Worm (Caenorhabditis elegans): ENCODE data around the gene C44B11.4.

Gene C44B11.4

DNA sequence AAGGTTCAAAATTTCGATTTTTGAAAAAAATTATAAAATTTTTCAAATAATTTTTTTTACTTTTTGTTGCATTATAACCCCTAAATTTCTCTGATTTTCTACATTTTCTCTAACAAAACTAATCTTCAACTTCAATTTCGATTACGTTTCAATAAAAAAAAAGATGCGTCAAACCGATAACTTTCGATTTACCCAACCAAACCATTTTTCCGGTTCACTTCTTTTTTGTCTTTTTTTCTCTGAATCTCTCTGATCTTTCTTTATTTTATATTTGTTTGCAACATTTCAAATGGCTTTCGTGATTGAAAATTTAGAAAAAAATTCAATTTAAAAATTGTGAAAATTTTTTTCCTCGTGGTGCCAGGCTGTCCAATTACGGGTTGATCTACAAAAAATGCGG, 19.9 kb upstream of the C44B11.4 start:
- TF ChIP-seq him-1 (tag; optimal IDR thresholded peaks at IDR 0.05) = no peak
- no peak for TF ChIP-seq W03F9.2 (tag; optimal IDR thresholded peaks at IDR 0.05)
- TF ChIP-seq dao-5 (tag; optimal IDR thresholded peaks at IDR 0.05) = no peak

DNA sequence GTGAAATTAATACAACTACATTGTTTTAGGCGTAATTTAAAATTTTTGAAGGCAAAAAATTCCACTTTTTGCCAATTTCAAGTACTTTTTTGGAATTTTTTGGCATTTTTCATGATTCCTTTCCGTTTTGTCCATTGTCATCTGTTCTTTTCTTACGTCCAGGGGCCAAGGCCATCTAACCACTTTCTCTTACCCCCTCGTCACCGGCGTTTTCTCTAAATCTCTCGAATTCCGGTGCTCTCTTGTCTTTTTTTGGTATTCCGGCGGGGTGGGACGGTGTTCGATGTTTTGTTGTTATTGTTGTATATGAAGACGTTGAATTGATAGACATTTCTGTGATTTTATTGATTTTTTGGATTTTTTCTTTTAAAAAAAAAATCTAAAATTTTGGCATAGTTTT, 18.0 kb upstream of the C44B11.4 start:
- TF ChIP-seq him-1 (tag; optimal IDR thresholded peaks at IDR 0.05) (no peak), W03F9.2 (tag; optimal IDR thresholded peaks at IDR 0.05) (no peak), dao-5 (tag; optimal IDR thresholded peaks at IDR 0.05) (no peak)

DNA sequence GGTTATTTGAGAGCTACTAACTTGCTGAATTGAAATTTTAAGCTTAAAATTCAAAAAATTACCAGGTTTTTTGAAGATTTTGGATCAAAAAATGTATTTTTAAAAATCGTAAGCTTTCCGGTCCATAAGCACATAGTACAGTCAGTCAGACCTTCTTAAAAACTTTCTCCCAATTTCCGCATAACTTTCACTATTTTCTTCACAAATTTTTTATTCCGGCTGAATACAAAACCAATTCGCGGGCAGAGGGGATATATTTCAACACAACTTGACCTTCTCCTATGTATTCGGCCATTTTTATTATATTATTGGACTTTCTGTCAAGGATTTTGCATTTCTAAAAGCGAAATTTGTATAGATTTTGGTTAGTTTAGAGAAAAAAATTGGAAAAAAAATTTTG, 16.9 kb upstream of the C44B11.4 start:
- TF ChIP-seq him-1 (tag; optimal IDR thresholded peaks at IDR 0.05) = no peak
- TF ChIP-seq W03F9.2 (tag; optimal IDR thresholded peaks at IDR 0.05) = no peak
- no peak for TF ChIP-seq dao-5 (tag; optimal IDR thresholded peaks at IDR 0.05)

DNA sequence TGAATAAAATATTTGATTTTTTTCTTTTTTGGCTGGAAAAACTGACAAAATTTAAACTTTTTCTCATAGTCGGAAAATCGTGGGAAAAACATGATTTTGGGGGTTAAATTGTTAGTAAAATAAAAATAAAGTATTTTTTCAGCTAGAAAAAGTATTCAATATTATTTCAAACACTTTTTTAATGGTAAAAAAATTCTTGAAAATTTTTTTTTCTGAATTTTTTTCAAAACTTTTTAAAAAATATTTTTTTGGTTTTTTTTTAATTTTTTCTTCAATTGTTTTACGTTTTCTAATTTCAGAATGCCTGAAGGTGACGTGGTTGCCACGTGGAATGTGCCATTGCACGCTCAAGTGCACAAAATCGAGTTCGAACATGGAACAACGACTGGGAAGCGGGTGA, 11.4 kb upstream of the C44B11.4 start, which contains the start of gene C44B11.1:
Gene C44B11.1 (plus strand): TSS at position 301 of the 400 bp plus-strand sequence.
- TF ChIP-seq W03F9.2 (tag; optimal IDR thresholded peaks at IDR 0.05) (no peak), dao-5 (tag; optimal IDR thresholded peaks at IDR 0.05) (no peak), him-1 (tag; optimal IDR thresholded peaks at IDR 0.05) (no peak)

DNA sequence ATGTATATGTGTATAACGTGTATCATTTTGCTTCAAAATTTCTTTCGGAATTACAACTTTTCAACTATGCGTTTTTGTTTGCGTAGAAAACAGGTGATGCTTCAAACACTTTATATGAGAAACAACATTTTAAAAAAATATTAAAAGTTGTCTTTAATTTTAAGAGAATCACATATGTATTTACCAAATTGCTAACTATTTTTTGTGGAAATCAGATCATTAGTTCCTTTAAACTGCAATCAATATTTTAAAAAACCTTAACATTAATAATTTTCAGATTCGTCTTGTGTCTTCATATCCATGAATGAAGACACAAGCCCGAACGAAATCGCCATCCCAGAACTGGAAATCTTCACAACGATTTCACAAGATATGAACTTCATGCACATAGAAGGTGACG, 9.3 kb upstream of the C44B11.4 start, which contains the start of gene C44B11.6:
Gene C44B11.6 (plus strand): TSS at position 301 of the 400 bp plus-strand sequence.
- TF ChIP-seq dao-5 (tag; optimal IDR thresholded peaks at IDR 0.05) (no peak), W03F9.2 (tag; optimal IDR thresholded peaks at IDR 0.05) (no peak)

DNA sequence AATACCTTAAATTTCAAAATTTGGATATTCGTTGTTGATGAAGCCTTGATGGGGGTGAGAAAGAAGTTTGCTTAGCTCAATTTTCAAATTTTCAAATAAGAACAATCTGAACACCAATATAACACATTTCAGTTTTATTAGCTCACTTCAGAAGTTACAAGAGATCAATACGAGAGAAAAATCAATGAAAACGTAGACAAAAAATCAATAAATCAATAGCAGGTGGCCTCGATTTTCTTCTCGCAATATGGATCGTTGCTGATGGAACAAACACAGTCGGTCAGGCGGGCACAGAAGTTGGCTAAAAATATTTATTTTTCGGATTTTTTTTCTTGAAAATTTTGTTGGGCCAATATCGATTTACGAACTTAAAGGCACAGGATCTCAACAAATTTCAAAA, 1.5 kb downstream of the C44B11.4 start:
- no peak for TF ChIP-seq W03F9.2 (tag; optimal IDR thresholded peaks at IDR 0.05)
- no peak for TF ChIP-seq him-1 (tag; optimal IDR thresholded peaks at IDR 0.05)
- TF ChIP-seq dao-5 (tag; optimal IDR thresholded peaks at IDR 0.05) = no peak

DNA sequence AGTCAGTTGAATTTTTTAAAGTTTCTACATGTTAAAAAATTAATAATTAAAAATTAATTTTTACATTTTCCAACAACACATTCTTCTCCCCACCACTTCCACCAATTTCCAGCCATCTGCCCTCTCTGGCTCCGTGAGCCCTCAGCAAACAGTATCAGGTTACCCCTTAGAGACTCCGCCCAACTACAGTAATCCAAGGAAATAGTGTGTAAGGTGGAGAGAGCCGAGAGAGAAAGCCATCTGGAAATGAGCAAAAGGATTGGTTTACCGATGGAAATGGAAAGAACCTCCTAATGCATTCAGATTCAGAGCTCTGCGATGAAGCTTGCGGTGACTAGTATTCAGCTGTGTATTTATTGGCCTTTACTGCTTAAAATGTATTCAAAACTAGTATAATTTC, 3.3 kb downstream of the C44B11.4 start:
- TF ChIP-seq W03F9.2 (tag; optimal IDR thresholded peaks at IDR 0.05) (no peak), dao-5 (tag; optimal IDR thresholded peaks at IDR 0.05) (no peak), him-1 (tag; optimal IDR thresholded peaks at IDR 0.05) (no peak)

DNA sequence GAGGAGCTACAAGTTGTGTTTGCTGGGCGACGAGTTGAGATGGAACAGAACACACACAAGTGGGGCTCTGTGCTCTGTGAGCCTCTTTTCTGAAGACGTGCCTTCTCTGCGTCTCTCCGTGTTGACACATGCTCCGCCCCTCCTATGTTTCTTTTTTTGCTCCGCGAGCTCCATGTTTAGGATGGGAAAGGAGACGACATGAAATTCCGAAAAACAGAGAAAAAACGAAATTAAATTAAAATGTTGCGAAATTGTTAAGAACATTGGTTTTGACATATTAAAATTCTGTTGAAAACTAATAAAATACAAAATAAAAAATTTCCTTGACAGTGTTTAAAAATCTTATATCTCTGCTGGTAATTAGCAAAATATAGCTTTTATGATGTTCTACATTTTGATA, 4.4 kb downstream of the C44B11.4 start, which contains the start of gene mec-12:
Gene mec-12 (minus strand): TSS at position 91 of the 400 bp plus-strand sequence.
- TF ChIP-seq him-1 (tag; optimal IDR thresholded peaks at IDR 0.05) (peak; percentile 70), W03F9.2 (tag; optimal IDR thresholded peaks at IDR 0.05) (no peak), dao-5 (tag; optimal IDR thresholded peaks at IDR 0.05) (no peak)

DNA sequence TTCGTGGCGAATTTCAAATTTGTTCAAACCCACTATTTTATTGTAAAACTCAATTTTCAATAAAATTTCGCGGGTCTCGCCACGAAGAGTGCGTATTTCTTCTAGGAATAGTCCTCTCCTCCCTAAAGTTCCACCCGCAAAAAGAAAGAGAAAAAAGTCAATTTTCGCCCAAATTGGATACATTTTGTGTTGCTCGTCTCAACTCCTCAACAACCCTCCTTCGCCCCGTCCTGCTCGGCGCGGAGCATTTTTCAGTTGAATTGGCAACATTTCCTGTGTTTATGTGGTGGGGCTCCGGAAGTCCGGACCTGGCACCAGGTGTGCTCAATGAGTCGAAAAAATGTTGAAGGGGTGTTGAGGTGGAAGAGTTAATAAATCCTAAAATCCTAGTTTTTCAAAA, 5.5 kb downstream of the C44B11.4 start:
- no peak for TF ChIP-seq dao-5 (tag; optimal IDR thresholded peaks at IDR 0.05)
- no peak for TF ChIP-seq him-1 (tag; optimal IDR thresholded peaks at IDR 0.05)
- TF ChIP-seq W03F9.2 (tag; optimal IDR thresholded peaks at IDR 0.05) = no peak

DNA sequence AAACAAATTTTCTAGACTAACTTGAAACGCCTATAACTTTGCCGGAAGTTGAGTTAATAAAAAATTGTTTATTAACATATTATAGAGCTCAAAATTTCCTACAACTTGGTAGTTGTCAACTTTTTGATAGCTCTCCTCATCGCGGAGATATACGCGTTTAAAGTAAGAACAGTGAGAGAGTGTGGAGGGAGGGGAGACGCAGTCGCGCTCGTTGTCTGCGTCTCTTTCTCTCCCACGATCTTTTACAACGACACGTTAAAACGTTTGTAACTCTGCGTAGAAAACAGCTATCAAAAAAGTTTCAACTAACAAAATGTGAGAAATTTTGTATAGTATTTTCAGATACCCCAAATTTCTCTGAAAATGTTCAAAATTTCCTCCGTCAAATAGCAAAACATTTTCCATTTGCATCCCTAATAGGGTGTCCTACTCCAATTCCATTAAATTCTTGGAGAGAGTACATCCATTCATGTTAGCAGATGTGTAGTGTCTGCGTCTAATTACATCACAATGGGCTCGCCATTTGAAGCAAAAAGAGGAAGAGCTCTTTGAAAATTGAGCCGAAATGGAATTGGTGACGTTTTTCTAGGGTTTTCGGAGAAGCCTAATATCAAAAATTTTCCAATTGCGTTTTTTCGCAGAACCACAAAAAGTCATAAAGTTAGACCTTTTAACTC, 7.1 kb downstream of the C44B11.4 start:
- TF ChIP-seq dao-5 (tag; optimal IDR thresholded peaks at IDR 0.05) = no peak
- TF ChIP-seq him-1 (tag; optimal IDR thresholded peaks at IDR 0.05) = no peak
- no peak for TF ChIP-seq W03F9.2 (tag; optimal IDR thresholded peaks at IDR 0.05)

DNA sequence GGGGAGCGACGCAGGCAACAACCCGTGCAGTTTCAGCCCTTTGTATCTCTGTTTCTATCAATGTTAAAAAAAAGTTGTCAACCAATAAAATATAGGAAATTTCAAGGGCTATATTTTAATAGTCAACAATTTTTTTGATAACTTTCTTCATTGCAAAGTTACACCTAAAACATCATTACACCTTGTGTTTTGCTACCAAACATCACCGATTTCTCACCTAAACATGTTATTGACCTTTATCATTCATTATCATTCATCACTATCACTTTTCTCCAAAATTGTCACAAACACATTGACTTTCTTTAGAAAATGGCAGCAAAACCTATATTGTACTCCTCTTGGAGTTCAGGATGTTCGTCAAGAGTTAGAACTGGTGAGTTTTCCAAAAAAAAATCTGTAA, 14.5 kb downstream of the C44B11.4 start, which contains the start of gene Y53G8B.1:
Gene Y53G8B.1 (plus strand): TSS at position 242 of the 400 bp plus-strand sequence.
- TF ChIP-seq W03F9.2 (tag; optimal IDR thresholded peaks at IDR 0.05) (no peak), him-1 (tag; optimal IDR thresholded peaks at IDR 0.05) (no peak), dao-5 (tag; optimal IDR thresholded peaks at IDR 0.05) (no peak)

DNA sequence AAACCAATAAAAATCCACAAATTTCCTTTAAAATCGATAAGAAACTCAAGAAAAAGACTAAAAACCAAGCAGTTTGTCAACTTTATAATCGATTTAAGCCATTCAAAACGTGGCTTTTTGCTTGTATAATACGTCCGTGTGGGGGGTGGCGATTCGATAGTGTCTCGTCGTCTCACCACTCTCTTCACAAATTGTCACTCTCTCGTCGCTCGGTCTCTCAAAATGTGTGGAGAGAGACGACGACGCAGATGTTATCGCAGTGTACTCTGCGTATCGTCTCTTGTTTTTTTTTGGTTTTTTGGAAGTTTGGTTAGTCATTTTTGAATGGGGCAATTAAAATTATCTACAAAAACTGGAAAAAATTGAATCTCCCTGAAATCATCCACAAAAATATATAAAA, 15.9 kb downstream of the C44B11.4 start:
- TF ChIP-seq dao-5 (tag; optimal IDR thresholded peaks at IDR 0.05) (no peak), him-1 (tag; optimal IDR thresholded peaks at IDR 0.05) (peak; percentile 16), W03F9.2 (tag; optimal IDR thresholded peaks at IDR 0.05) (no peak)

DNA sequence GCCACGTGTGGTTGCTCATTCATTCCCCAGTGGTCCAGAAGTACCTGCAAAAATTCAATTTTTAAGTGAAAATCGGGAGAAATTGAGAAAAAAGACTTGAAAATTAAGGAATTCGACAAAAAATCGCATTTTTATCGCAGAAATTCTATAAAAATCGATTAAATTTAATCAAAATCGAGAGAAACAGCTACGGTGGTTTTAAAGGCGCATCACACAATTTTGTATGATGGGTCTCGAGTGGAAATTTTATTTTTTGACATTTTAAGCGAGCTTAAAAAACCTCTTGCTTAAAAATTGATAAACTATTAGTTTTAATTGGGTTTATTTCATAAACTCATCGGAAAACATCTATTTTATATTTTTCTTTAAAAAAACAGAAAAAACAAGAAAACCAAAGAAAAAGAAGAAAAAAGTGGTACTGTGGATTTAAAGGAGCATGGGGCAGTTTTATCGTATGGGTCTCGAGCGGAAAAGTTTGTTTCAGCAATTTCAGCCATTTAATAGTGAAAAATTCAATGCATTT, 16.4 kb downstream of the C44B11.4 start, which contains the start of gene nipa-1:
Gene nipa-1 (minus strand): TSS at position 51 of the 523 bp plus-strand sequence.
- no peak for TF ChIP-seq dao-5 (tag; optimal IDR thresholded peaks at IDR 0.05)
- no peak for TF ChIP-seq W03F9.2 (tag; optimal IDR thresholded peaks at IDR 0.05)
- TF ChIP-seq him-1 (tag; optimal IDR thresholded peaks at IDR 0.05) = no peak

DNA sequence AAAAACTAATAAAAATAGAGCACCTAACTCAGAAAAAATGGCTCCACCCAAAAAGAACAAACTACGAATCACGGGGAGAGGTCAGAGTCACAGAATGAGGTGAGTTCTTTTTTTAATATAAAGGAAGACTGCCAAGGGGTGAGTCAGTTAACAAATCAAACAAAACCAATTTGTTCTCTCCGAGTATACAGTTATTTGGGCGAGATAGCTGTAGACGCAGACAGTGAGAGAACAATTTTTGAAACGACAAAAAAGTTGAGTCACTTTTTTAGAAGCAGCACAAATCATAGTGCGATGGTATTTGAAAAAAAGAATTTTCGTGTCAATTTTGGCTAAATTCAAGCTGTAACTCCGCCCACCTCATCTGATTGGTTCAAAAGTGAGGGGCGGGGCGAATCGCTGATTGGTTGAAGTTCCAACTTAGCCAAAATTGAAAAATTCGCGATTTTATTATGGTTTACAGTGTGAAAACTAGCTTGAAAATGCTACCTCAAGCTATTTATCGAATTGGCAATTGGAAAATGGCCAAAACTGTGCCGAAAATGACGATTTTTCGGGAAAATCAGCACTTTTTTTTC, 19.3 kb downstream of the C44B11.4 start:
- TF ChIP-seq dao-5 (tag; optimal IDR thresholded peaks at IDR 0.05) (no peak), him-1 (tag; optimal IDR thresholded peaks at IDR 0.05) (no peak), W03F9.2 (tag; optimal IDR thresholded peaks at IDR 0.05) (no peak)
